Worm (Caenorhabditis elegans) whole organism, late embryonic: ENCODE data around the gene srz-94.

ENCODE experiments used
- C38D4.7 ChIP-seq: fragments of 200-800 bp; sonication (Bioruptor generic); optimal IDR thresholded peaks from 2 replicates; lab custom pipeline; 2018; ENCODE audit warnings: mild to moderate bottlenecking, missing genetic modification characterization, moderate library complexity, missing compliant biosample characterization
- F13H6.1 ChIP-seq: sonication (generic microtip); optimal IDR thresholded peaks from 2 replicates; lab custom pipeline; 2016; ENCODE audit warnings: missing genetic modification characterization, missing compliant biosample characterization
- ahr-1 ChIP-seq: sonication (generic microtip); optimal IDR thresholded peaks from 2 replicates; lab custom pipeline; 2016; ENCODE audit warnings: missing genetic modification characterization, missing compliant biosample characterization
- ceh-24 ChIP-seq: sonication (generic microtip); optimal IDR thresholded peaks from 2 replicates; lab custom pipeline; 2016; ENCODE audit warnings: mild to moderate bottlenecking, missing genetic modification characterization, missing compliant biosample characterization
- dve-1 ChIP-seq: sonication (generic microtip); optimal IDR thresholded peaks from 2 replicates; lab custom pipeline; 2017; ENCODE audit warnings: antibody characterized with exemption, mild to moderate bottlenecking, missing genetic modification characterization, missing compliant biosample characterization
- elt-4 ChIP-seq: sonication (generic microtip); optimal IDR thresholded peaks from 2 replicates; lab custom pipeline; 2016; ENCODE audit warnings: missing genetic modification characterization, missing compliant biosample characterization
- ets-4 ChIP-seq: sonication (generic microtip); optimal IDR thresholded peaks from 2 replicates; lab custom pipeline; 2016; ENCODE audit warnings: missing genetic modification characterization, missing compliant biosample characterization
- hlh-13 ChIP-seq: fragments of 200-800 bp; sonication (Bioruptor generic); optimal IDR thresholded peaks from 2 replicates; lab custom pipeline; 2018; ENCODE audit warnings: mild to moderate bottlenecking, missing genetic modification characterization, missing compliant biosample characterization
- hlh-15 ChIP-seq: sonication (generic microtip); optimal IDR thresholded peaks from 2 replicates; lab custom pipeline; 2016; ENCODE audit warnings: missing genetic modification characterization, missing compliant biosample characterization
- madf-2 ChIP-seq: sonication (generic microtip); optimal IDR thresholded peaks from 2 replicates; lab custom pipeline; 2017; ENCODE audit warnings: missing genetic modification characterization, missing compliant biosample characterization
- mec-3 ChIP-seq: sonication (generic microtip); optimal IDR thresholded peaks from 2 replicates; lab custom pipeline; 2016; ENCODE audit warnings: borderline replicate concordance, missing genetic modification characterization, missing compliant biosample characterization
- pax-1 ChIP-seq: fragments of 150-350 bp; optimal IDR thresholded peaks from 2 replicates; lab custom pipeline; 2014; ENCODE audit warnings: missing biosample characterization, missing genetic modification characterization
- pha-4 ChIP-seq: fragments of 150-350 bp; optimal IDR thresholded peaks from 2 replicates; lab custom pipeline; 2018; ENCODE audit warnings: missing biosample characterization, missing genetic modification reagents, missing genetic modification characterization
- pqm-1 ChIP-seq: sonication (generic microtip); optimal IDR thresholded peaks from 2 replicates; lab custom pipeline; 2016; ENCODE audit warnings: missing genetic modification characterization, missing compliant biosample characterization
- ref-2 ChIP-seq: sonication (generic microtip); optimal IDR thresholded peaks from 2 replicates; lab custom pipeline; 2016; ENCODE audit warnings: missing genetic modification characterization, missing compliant biosample characterization
- sox-2 ChIP-seq: fragments of 200-800 bp; sonication (Bioruptor generic); IDR thresholded peaks from 2 replicates; pipeline ENCODE4 v1.3.6; 2022; ENCODE audit warnings: missing genetic modification reagents, missing genetic modification characterization, missing compliant biosample characterization
- sox-4 ChIP-seq: sonication (generic microtip); optimal IDR thresholded peaks from 2 replicates; lab custom pipeline; 2017; ENCODE audit warnings: mild to moderate bottlenecking, missing genetic modification characterization, inconsistent platforms, missing compliant biosample characterization
- tbx-7 ChIP-seq: sonication (generic microtip); optimal IDR thresholded peaks from 2 replicates; lab custom pipeline; 2016; ENCODE audit warnings: missing genotype, missing genetic modification characterization, missing compliant biosample characterization
- unc-42 ChIP-seq: sonication (generic microtip); optimal IDR thresholded peaks from 2 replicates; lab custom pipeline; 2016; ENCODE audit warnings: missing genotype, missing genetic modification characterization, missing compliant biosample characterization
- zip-5 ChIP-seq: sonication (generic microtip); optimal IDR thresholded peaks from 2 replicates; lab custom pipeline; 2016; ENCODE audit warnings: missing genetic modification characterization, missing compliant biosample characterization
- ztf-16 ChIP-seq: sonication (generic microtip); optimal IDR thresholded peaks from 2 replicates; lab custom pipeline; 2017; ENCODE audit warnings: missing genetic modification characterization, missing compliant biosample characterization

The srz-94 gene

DNA sequence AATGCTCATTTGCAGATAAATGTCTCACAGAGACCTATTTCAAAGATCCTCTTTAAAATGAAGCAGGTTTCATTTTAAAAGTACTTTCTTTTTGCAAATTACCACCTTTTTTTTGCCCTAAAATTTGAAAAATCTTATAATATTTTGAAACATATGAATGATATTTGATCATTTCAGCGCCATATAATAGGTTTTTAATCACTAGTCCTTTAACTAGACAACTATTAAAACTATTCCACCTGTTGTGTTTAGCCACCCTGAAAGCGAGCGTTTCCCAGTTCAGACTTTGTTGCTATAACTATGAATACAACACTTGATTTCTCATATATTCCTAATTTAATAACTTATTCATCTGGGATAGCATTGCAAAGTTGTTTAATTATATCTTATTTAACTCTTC is 44.0 kb downstream of the srz-94 start, which contains the start of gene srz-95:
srz-95 (plus strand) TSS at position 301 of the 400 bp plus-strand sequence.
- TF ChIP-seq tbx-7 (tag; lab: Kevin White, UChicago) (no peak), ref-2 (tag; lab: Kevin White, UChicago) (no peak)

DNA sequence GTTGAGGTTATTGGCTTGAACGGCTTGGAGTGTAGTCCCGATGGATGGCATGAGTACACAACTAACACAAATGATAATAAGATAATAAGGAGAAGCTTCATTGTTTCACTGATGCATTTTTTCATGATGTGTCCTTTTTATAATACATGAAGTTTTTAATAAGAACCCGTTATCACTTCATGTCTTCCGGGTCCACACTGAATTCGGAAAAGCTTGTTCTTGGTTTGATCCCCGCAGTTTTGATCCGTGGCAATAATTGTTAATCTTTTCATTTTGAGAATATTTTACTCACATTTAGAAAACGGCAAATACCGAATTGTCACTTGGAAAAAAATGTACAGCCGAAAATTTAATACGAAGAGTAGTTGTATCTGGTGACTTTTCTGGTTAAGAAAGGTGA is 47.1 kb downstream of the srz-94 start, which contains the start of gene Y102A5C.27:
Y102A5C.27 (minus strand) TSS at position 101 of the 400 bp plus-strand sequence.
- no peak for TF ChIP-seq madf-2 (tag; lab: Kevin White, UChicago)
- TF ChIP-seq, all 69 proteins: peak for 0

DNA sequence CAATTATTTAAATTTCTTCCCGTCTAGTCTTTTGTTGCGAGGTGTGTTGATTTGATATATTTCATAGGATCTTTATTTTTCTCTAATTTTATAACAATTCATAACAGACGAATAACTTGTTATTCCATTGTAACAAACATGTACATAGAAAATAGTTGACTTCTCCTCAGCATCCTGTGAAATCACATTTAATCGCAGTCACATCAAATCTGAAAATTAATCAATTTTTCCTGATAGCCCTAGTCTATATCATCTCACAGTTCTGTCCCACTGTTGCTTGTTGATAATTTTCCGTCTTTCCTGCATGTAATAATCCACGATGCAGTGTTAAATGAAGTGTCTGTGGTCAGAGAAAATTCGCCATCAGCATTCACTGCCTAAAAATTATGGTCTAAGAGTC is 48.0 kb downstream of the srz-94 start:
- no peak for TF ChIP-seq pha-4
- TF ChIP-seq C38D4.7 (GFP tag; lab: Kevin White, UChicago) = no peak
- TF ChIP-seq zip-5 (tag; lab: Kevin White, UChicago) = no peak
- no peak for TF ChIP-seq sox-4 (tag; lab: Kevin White, UChicago)
- no peak for TF ChIP-seq pqm-1 (tag; lab: Kevin White, UChicago)
- no peak for TF ChIP-seq ceh-24 (tag; lab: Kevin White, UChicago)
- TF ChIP-seq F13H6.1 (tag; lab: Kevin White, UChicago) = no peak
- TF ChIP-seq, all 69 proteins: peak for 0

DNA sequence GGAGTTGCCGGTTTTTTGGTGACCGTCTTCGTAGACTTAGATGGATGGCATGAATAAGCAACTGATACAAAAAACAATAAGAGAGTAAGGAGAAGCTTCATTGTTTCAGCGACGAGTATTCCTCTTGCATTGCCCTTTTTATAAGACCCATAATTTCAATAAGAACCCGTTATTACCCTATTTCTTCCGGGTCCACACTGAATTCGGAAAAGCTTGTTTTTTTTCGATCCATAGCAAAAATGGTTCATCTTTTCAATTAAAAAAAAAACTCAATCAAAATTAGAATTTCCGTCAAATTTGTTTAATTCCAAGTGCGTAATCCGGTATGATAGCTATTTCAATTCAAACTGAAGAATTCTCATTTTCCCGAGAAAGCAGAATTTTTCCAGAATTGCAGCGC is 48.7 kb downstream of the srz-94 start, which contains the start of gene Y102A5C.40:
Y102A5C.40 (minus strand) TSS at position 101 of the 400 bp plus-strand sequence.
- TF ChIP-seq dve-1 (tag; lab: Kevin White, UChicago) (no peak), mec-3 (tag; lab: Kevin White, UChicago) (no peak), unc-42 (tag; lab: Kevin White, UChicago) (no peak), hlh-13 (GFP tag; lab: Kevin White, UChicago) (no peak), pax-1 (tag; lab: Kevin White, UChicago) (no peak), elt-4 (no peak), ahr-1 (tag; lab: Kevin White, UChicago) (no peak), ztf-16 (no peak), sox-2 (GFP tag; lab: Robert Waterston, UW) (no peak), ets-4 (tag; lab: Kevin White, UChicago) (no peak), hlh-15 (no peak)
